Worm (Caenorhabditis elegans) whole organism, late embryonic: Measurements from ENCODE around the gene stc-1.

ENCODE experiments used
- C38D4.7 ChIP-seq: fragments of 200-800 bp; sonication (Bioruptor generic); optimal IDR thresholded peaks from 2 replicates; lab custom pipeline; 2018; ENCODE audit warnings: mild to moderate bottlenecking, missing genetic modification characterization, moderate library complexity, missing compliant biosample characterization
- F13H6.1 ChIP-seq: sonication (generic microtip); optimal IDR thresholded peaks from 2 replicates; lab custom pipeline; 2016; ENCODE audit warnings: missing genetic modification characterization, missing compliant biosample characterization
- T23F11.4 ChIP-seq: fragments of 200-800 bp; sonication (Bioruptor generic); optimal IDR thresholded peaks from 2 replicates; lab custom pipeline; 2018; ENCODE audit warnings: mild to moderate bottlenecking, missing genetic modification characterization, missing compliant biosample characterization
- ama-1 ChIP-seq: fragments of 150-350 bp; optimal IDR thresholded peaks from 2 replicates; lab custom pipeline; 2014
- ceh-18 ChIP-seq: sonication (generic microtip); optimal IDR thresholded peaks from 2 replicates; lab custom pipeline; 2016; ENCODE audit warnings: missing genetic modification characterization, missing compliant biosample characterization
- ceh-2 ChIP-seq: sonication (generic microtip); optimal IDR thresholded peaks from 2 replicates; lab custom pipeline; 2016; ENCODE audit warnings: missing genotype, missing genetic modification characterization, missing compliant biosample characterization
- ceh-30 ChIP-seq: fragments of 150-350 bp; optimal IDR thresholded peaks from 2 replicates; lab custom pipeline; 2014; ENCODE audit warnings: missing biosample characterization, missing genetic modification characterization
- ceh-31 ChIP-seq: sonication (generic microtip); optimal IDR thresholded peaks from 2 replicates; lab custom pipeline; 2016; ENCODE audit warnings: missing genetic modification characterization, missing compliant biosample characterization
- ceh-45 ChIP-seq: fragments of 200-800 bp; sonication (Bioruptor generic); IDR thresholded peaks from 2 replicates; pipeline ENCODE4 v1.3.6; 2022; ENCODE audit warnings: missing genetic modification reagents, missing genetic modification characterization, missing compliant biosample characterization
- ceh-48 ChIP-seq: sonication (generic microtip); optimal IDR thresholded peaks from 2 replicates; lab custom pipeline; 2016; ENCODE audit warnings: missing genetic modification characterization, inconsistent platforms, missing compliant biosample characterization
- dve-1 ChIP-seq: sonication (generic microtip); optimal IDR thresholded peaks from 2 replicates; lab custom pipeline; 2017; ENCODE audit warnings: antibody characterized with exemption, mild to moderate bottlenecking, missing genetic modification characterization, missing compliant biosample characterization
- elt-2 ChIP-seq: sonication (generic microtip); optimal IDR thresholded peaks from 2 replicates; lab custom pipeline; 2016; ENCODE audit warnings: missing genetic modification reagents, missing genetic modification characterization, missing compliant biosample characterization
- ets-4 ChIP-seq: sonication (generic microtip); optimal IDR thresholded peaks from 2 replicates; lab custom pipeline; 2016; ENCODE audit warnings: missing genetic modification characterization, missing compliant biosample characterization
- eyg-1 ChIP-seq: sonication (generic microtip); optimal IDR thresholded peaks from 2 replicates; lab custom pipeline; 2016; ENCODE audit warnings: missing genotype, missing genetic modification characterization, missing compliant biosample characterization
- fax-1 ChIP-seq: sonication (generic microtip); optimal IDR thresholded peaks from 2 replicates; lab custom pipeline; 2016; ENCODE audit warnings: missing genotype, missing genetic modification characterization, missing compliant biosample characterization
- fkh-10 ChIP-seq: fragments of 150-350 bp; optimal IDR thresholded peaks from 2 replicates; lab custom pipeline; 2014; ENCODE audit warnings: missing biosample characterization, missing genetic modification reagents, missing genetic modification characterization
- hlh-13 ChIP-seq: fragments of 200-800 bp; sonication (Bioruptor generic); optimal IDR thresholded peaks from 2 replicates; lab custom pipeline; 2018; ENCODE audit warnings: mild to moderate bottlenecking, missing genetic modification characterization, missing compliant biosample characterization
- hlh-6 ChIP-seq: sonication (generic microtip); optimal IDR thresholded peaks from 2 replicates; lab custom pipeline; 2016; ENCODE audit warnings: missing genotype, missing genetic modification characterization, missing compliant biosample characterization
- madf-2 ChIP-seq: sonication (generic microtip); optimal IDR thresholded peaks from 2 replicates; lab custom pipeline; 2017; ENCODE audit warnings: missing genetic modification characterization, missing compliant biosample characterization
- mec-3 ChIP-seq: sonication (generic microtip); optimal IDR thresholded peaks from 2 replicates; lab custom pipeline; 2016; ENCODE audit warnings: borderline replicate concordance, missing genetic modification characterization, missing compliant biosample characterization
- nfya-1 ChIP-seq: sonication (generic microtip); optimal IDR thresholded peaks from 2 replicates; lab custom pipeline; 2017; ENCODE audit warnings: missing genetic modification characterization, mild to moderate bottlenecking, missing compliant biosample characterization, antibody characterized with exemption, moderate library complexity
- nhr-11 ChIP-seq: fragments of 150-350 bp; optimal IDR thresholded peaks from 2 replicates; lab custom pipeline; 2014; ENCODE audit warnings: missing biosample characterization, missing genetic modification characterization
- npax-4 ChIP-seq: sonication (generic microtip); optimal IDR thresholded peaks from 2 replicates; lab custom pipeline; 2016; ENCODE audit warnings: missing genetic modification characterization, missing compliant biosample characterization
- pat-9 ChIP-seq: fragments of 200-800 bp; sonication (Bioruptor generic); optimal IDR thresholded peaks from 2 replicates; lab custom pipeline; 2018; ENCODE audit warnings: mild to moderate bottlenecking, missing genetic modification characterization, moderate library complexity, missing compliant biosample characterization
- pax-1 ChIP-seq: fragments of 150-350 bp; optimal IDR thresholded peaks from 2 replicates; lab custom pipeline; 2014; ENCODE audit warnings: missing biosample characterization, missing genetic modification characterization
- pqm-1 ChIP-seq: sonication (generic microtip); optimal IDR thresholded peaks from 2 replicates; lab custom pipeline; 2016; ENCODE audit warnings: missing genetic modification characterization, missing compliant biosample characterization
- pros-1 ChIP-seq: fragments of 150-350 bp; optimal IDR thresholded peaks from 2 replicates; lab custom pipeline; 2014; ENCODE audit warnings: missing biosample characterization, missing genetic modification reagents, missing genetic modification characterization
- rnt-1 ChIP-seq: sonication (generic microtip); optimal IDR thresholded peaks from 2 replicates; lab custom pipeline; 2016; ENCODE audit warnings: missing genetic modification characterization, missing compliant biosample characterization
- sox-4 ChIP-seq: sonication (generic microtip); optimal IDR thresholded peaks from 2 replicates; lab custom pipeline; 2017; ENCODE audit warnings: mild to moderate bottlenecking, missing genetic modification characterization, inconsistent platforms, missing compliant biosample characterization
- tbx-2 ChIP-seq: sonication (generic microtip); optimal IDR thresholded peaks from 2 replicates; lab custom pipeline; 2016; ENCODE audit warnings: missing genetic modification characterization, missing compliant biosample characterization
- unc-42 ChIP-seq: sonication (generic microtip); optimal IDR thresholded peaks from 2 replicates; lab custom pipeline; 2016; ENCODE audit warnings: missing genotype, missing genetic modification characterization, missing compliant biosample characterization
- unc-86 ChIP-seq: sonication (generic microtip); optimal IDR thresholded peaks from 2 replicates; lab custom pipeline; 2016; ENCODE audit warnings: missing genetic modification characterization, missing compliant biosample characterization
- zip-5 ChIP-seq: sonication (generic microtip); optimal IDR thresholded peaks from 2 replicates; lab custom pipeline; 2016; ENCODE audit warnings: missing genetic modification characterization, missing compliant biosample characterization
- ztf-16 ChIP-seq: sonication (generic microtip); optimal IDR thresholded peaks from 2 replicates; lab custom pipeline; 2017; ENCODE audit warnings: missing genetic modification characterization, missing compliant biosample characterization

stc-1 gene

ce11 chrII:8607662-8608061, 41.7 kb upstream of the stc-1 start, which contains the start of gene F28C6.10:
F28C6.10 (plus strand) TSS chrII:8607962.
- TF ChIP-seq ceh-2 (tag; lab: Kevin White, UChicago) (no peak), ceh-45 (GFP tag; lab: Robert Waterston, UW) (no peak), pat-9 (tag; lab: Kevin White, UChicago) (no peak), zip-5 (tag; lab: Kevin White, UChicago) (no peak), hlh-6 (tag; lab: Kevin White, UChicago) (no peak), ceh-30 (tag; lab: Kevin White, UChicago) (no peak), ama-1 (lab: Kevin White, UChicago) (no peak), fkh-10 (GFP tag; lab: Kevin White, UChicago) (no peak), mec-3 (no peak), ceh-48 (no peak), tbx-2 (tag; lab: Kevin White, UChicago) (no peak), ztf-16 (tag; lab: Kevin White, UChicago) (no peak), F13H6.1 (no peak), npax-4 (tag; lab: Kevin White, UChicago) (no peak), elt-2 (tag; lab: Kevin White, UChicago) (no peak)

- TF ChIP-seq ceh-18 (tag; lab: Kevin White, UChicago) = no peak
- no peak for TF ChIP-seq nfya-1 (tag; lab: Kevin White, UChicago)
- no peak for TF ChIP-seq fkh-10 (GFP tag; lab: Kevin White, UChicago)
- no peak for TF ChIP-seq sox-4 (tag; lab: Kevin White, UChicago)
Measured at ce11 chrII:8606549-8606948, 40.6 kb upstream of the stc-1 start, which contains the start of gene F28C6.8. F28C6.8 (plus strand) TSS chrII:8606849.

DNA sequence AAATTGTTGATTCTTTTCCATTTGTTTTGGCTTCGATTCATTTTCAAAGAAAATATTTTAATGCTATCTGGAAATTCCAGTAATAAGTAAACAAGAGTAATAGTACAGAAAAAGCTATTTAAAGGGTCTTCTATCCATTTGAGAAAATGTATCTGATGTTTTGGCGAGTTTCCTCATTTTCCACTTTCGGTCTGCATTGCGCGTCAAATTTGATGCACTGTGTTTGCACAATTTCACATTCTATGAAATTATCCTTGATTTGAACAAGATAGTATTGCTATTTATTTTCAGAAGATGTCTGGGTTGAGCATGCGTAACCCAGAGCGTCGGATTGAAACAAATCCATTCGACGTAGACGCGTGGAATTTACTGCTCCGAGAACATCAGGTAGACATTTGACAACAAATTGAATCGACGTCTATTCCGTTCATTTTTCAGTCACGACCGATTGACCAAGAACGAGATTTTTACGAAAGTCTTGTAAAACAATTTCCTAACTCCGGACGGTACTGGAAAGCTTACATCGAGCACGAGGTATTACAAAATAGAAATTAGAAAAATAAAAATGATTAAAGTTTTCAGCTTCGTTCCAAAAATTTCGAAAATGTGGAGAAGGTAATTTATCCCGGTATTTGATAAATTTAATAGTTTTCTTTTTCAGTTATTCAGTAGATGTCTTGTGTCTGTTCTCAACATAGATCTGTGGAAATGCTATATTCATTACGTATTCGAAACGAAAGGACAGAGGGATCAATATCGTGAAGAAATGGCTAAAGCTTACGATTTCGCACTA, 37.8 kb upstream of the stc-1 start, which contains the start of gene suf-1:
Gene suf-1 (plus strand): TSS at position 280 of the 793 bp plus-strand sequence.
- TF ChIP-seq ama-1 (lab: Kevin White, UChicago) = peak; percentile 65
- TF ChIP-seq nfya-1 (tag; lab: Kevin White, UChicago) = peak; percentile 31
- peak; percentile 48 for TF ChIP-seq unc-42 (tag; lab: Kevin White, UChicago)
- TF ChIP-seq eyg-1 (tag; lab: Kevin White, UChicago) = no peak

DNA sequence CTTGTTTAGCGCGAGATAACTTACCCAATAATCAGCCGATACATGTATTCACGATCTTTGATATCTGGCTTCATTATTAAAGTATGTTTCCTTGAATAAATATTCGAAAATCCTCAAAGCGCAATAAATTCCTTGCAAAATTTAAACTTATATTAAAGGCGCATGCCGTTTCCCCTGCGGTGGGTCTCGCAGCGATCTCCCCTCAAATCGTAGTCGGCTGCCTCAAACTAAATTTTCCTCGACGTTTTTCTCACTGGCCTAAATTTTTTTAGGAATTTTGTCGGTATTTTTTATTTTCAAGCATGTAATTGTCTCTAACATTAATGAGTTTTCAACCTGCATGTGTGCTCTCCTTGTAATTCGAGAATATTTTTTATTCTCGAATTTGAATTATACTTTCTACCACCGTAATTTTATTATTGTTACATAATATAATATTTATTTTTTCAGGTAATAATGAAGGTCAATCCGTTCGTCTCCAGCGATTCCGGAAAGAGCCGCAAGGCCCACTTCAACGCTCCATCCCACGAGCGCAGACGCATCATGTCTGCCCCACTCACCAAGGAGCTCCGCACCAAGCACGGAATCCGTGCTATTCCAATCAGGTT, 36.5 kb upstream of the stc-1 start, which contains the start of the genes cpf-1 and rpl-26:
Gene cpf-1 (minus strand): TSS at position 104 of the 608 bp plus-strand sequence.
Gene rpl-26 (plus strand): TSS at position 449 of the 608 bp plus-strand sequence.
- TF ChIP-seq nhr-11 (tag; lab: Kevin White, UChicago) (no peak), pros-1 (no peak), ceh-31 (tag; lab: Kevin White, UChicago) (peak; percentile 9), unc-42 (tag; lab: Kevin White, UChicago) (peak; percentile 40), fax-1 (no peak), nfya-1 (tag; lab: Kevin White, UChicago) (peak; percentile 36)
- TF ChIP-seq, all 69 proteins: peak for 3

ce11 chrII:8600165-8600564, 34.2 kb upstream of the stc-1 start, which contains the start of gene pigg-1:
pigg-1 (minus strand) TSS chrII:8600265.
- TF ChIP-seq ceh-45 (GFP tag; lab: Robert Waterston, UW) = no peak
- TF ChIP-seq unc-42 (tag; lab: Kevin White, UChicago) = no peak
- no peak for TF ChIP-seq pat-9 (tag; lab: Kevin White, UChicago)
- TF ChIP-seq nfya-1 (tag; lab: Kevin White, UChicago) = no peak
- no peak for TF ChIP-seq unc-86 (tag; lab: Kevin White, UChicago)
- no peak for TF ChIP-seq C38D4.7 (GFP tag; lab: Kevin White, UChicago)
- TF ChIP-seq elt-2 (tag; lab: Kevin White, UChicago) = no peak
- no peak for TF ChIP-seq ceh-48
- no peak for TF ChIP-seq madf-2
- no peak for TF ChIP-seq T23F11.4 (GFP tag; lab: Kevin White, UChicago)
- TF ChIP-seq pqm-1 = no peak
- TF ChIP-seq pax-1 (tag; lab: Kevin White, UChicago) = no peak
- TF ChIP-seq ets-4 (tag; lab: Kevin White, UChicago) = no peak
- TF ChIP-seq npax-4 (tag; lab: Kevin White, UChicago) = no peak
- no peak for TF ChIP-seq sox-4 (tag; lab: Kevin White, UChicago)
- TF ChIP-seq hlh-6 (tag; lab: Kevin White, UChicago) = no peak
- no peak for TF ChIP-seq rnt-1
- no peak for TF ChIP-seq ceh-2 (tag; lab: Kevin White, UChicago)
- TF ChIP-seq dve-1 (tag; lab: Kevin White, UChicago) = no peak
- TF ChIP-seq hlh-13 (GFP tag; lab: Kevin White, UChicago) = no peak
